Worm (Caenorhabditis elegans) whole organism, young adult: ENCODE results near the gene irld-14.

Experiments used
- B0019.2 ChIP-seq: fragments of 200-800 bp; sonication (Bioruptor generic); conservative IDR thresholded peaks from 2 replicates; pipeline ENCODE4 v1.3.6; 2022; ENCODE audit warnings: missing genetic modification reagents, missing genetic modification characterization, missing compliant biosample characterization
- B0035.1 ChIP-seq: sonication (generic microtip); optimal IDR thresholded peaks from 2 replicates; lab custom pipeline; 2016; ENCODE audit warnings: missing genetic modification characterization, mild to moderate bottlenecking, missing compliant biosample characterization, missing genotype, missing genetic modification reagents
- B0261.1 ChIP-seq: sonication (generic microtip); optimal IDR thresholded peaks from 2 replicates; lab custom pipeline; 2016; ENCODE audit warnings: mild to moderate bottlenecking, missing genetic modification characterization, moderate library complexity, missing compliant biosample characterization
- F10E7.11 ChIP-seq: sonication (generic microtip); optimal IDR thresholded peaks from 2 replicates; lab custom pipeline; 2017; ENCODE audit warnings: mild to moderate bottlenecking, missing genetic modification characterization, moderate library complexity, missing compliant biosample characterization
- F22D6.2 ChIP-seq: sonication (generic microtip); optimal IDR thresholded peaks from 2 replicates; lab custom pipeline; 2016; ENCODE audit warnings: mild to moderate bottlenecking, missing genetic modification characterization, missing compliant biosample characterization
- F23B12.7 ChIP-seq: sonication (generic microtip); optimal IDR thresholded peaks from 2 replicates; lab custom pipeline; 2017; ENCODE audit warnings: missing genetic modification characterization, mild to moderate bottlenecking, missing compliant biosample characterization, antibody characterized with exemption, moderate library complexity; ENCODE audit not compliant: insufficient read depth
- F33H1.4 ChIP-seq: fragments of 200-800 bp; sonication (Bioruptor generic); IDR thresholded peaks from 2 replicates; pipeline ENCODE4 v1.3.6; 2022; ENCODE audit warnings: missing genetic modification reagents, missing genetic modification characterization, missing compliant biosample characterization
- F49E8.2 ChIP-seq: sonication (generic microtip); optimal IDR thresholded peaks from 3 replicates; lab custom pipeline; 2017; ENCODE audit warnings: missing genetic modification characterization, mild to moderate bottlenecking, missing compliant biosample characterization, antibody characterized with exemption, moderate library complexity; ENCODE audit not compliant: insufficient read depth
- F52B5.7 ChIP-seq: sonication (generic microtip); optimal IDR thresholded peaks from 2 replicates; lab custom pipeline; 2016; ENCODE audit warnings: mild to moderate bottlenecking, missing genetic modification characterization, missing compliant biosample characterization
- K11D2.4 ChIP-seq: fragments of 200-800 bp; sonication (Bioruptor generic); IDR thresholded peaks from 2 replicates; pipeline ENCODE4 v1.3.6; 2022; ENCODE audit warnings: missing genetic modification reagents, missing genetic modification characterization, missing compliant biosample characterization
- T26A5.8 ChIP-seq: sonication (generic microtip); optimal IDR thresholded peaks from 2 replicates; lab custom pipeline; 2016; ENCODE audit warnings: missing genetic modification characterization, missing compliant biosample characterization
- Y56A3A.18 ChIP-seq: fragments of 200-800 bp; sonication (Bioruptor generic); IDR thresholded peaks from 2 replicates; pipeline ENCODE4 v1.3.6; 2022; ENCODE audit warnings: missing genetic modification reagents, missing genetic modification characterization, missing compliant biosample characterization
- ama-1 ChIP-seq, 3 experiments: fragments of 150-350 bp in 1 of 3; sonication (generic microtip) in 2 of 3; optimal IDR thresholded peaks; 2 replicates each; lab custom pipeline; 2014 to 2018; ENCODE audit warnings: missing biosample characterization in 2 of 3, missing genetic modification characterization in 2 of 3, missing genetic modification reagents in 2 of 3
- aptf-3 ChIP-seq: fragments of 200-800 bp; sonication (Bioruptor generic); IDR thresholded peaks from 2 replicates; pipeline ENCODE4 v1.3.6; 2022; ENCODE audit warnings: missing genetic modification characterization, missing compliant biosample characterization
- atf-7 ChIP-seq: sonication (generic microtip); optimal IDR thresholded peaks from 2 replicates; lab custom pipeline; 2017; ENCODE audit warnings: mild to moderate bottlenecking, missing genetic modification characterization, missing compliant biosample characterization
- attf-3 ChIP-seq: fragments of 200-800 bp; sonication (Bioruptor generic); conservative IDR thresholded peaks from 2 replicates; pipeline ENCODE4 v1.3.6; 2022; ENCODE audit warnings: missing genetic modification reagents, missing genetic modification characterization, missing compliant biosample characterization
- attf-6 ChIP-seq: fragments of 200-800 bp; sonication (Bioruptor generic); IDR thresholded peaks from 2 replicates; pipeline ENCODE4 v1.3.6; 2022; ENCODE audit warnings: missing genetic modification reagents, missing genetic modification characterization, missing compliant biosample characterization
- ceh-100 ChIP-seq: fragments of 200-800 bp; sonication (Bioruptor generic); IDR thresholded peaks from 2 replicates; pipeline ENCODE4 v1.3.6; 2022; ENCODE audit warnings: missing genetic modification reagents, missing genetic modification characterization, missing compliant biosample characterization
- ceh-27 ChIP-seq: fragments of 200-800 bp; sonication (Bioruptor generic); optimal IDR thresholded peaks from 2 replicates; lab custom pipeline; 2018; ENCODE audit warnings: mild to moderate bottlenecking, missing genetic modification characterization, moderate library complexity, missing compliant biosample characterization
- ceh-79 ChIP-seq: sonication (generic microtip); optimal IDR thresholded peaks from 2 replicates; lab custom pipeline; 2017; ENCODE audit warnings: mild to moderate bottlenecking, missing genetic modification characterization, missing compliant biosample characterization
- chd-7 ChIP-seq: sonication (generic microtip); optimal IDR thresholded peaks from 2 replicates; lab custom pipeline; 2016; ENCODE audit warnings: mild to moderate bottlenecking, missing genetic modification characterization, moderate library complexity, missing compliant biosample characterization
- dox-1 ChIP-seq: fragments of 200-800 bp; sonication (Bioruptor generic); IDR thresholded peaks from 2 replicates; pipeline ENCODE4 v1.3.6; 2022; ENCODE audit warnings: missing genetic modification reagents, missing genetic modification characterization, missing compliant biosample characterization
- efl-1 ChIP-seq: fragments of 150-350 bp; optimal IDR thresholded peaks from 2 replicates; lab custom pipeline; 2014; ENCODE audit warnings: missing biosample characterization, missing genetic modification reagents, missing genetic modification characterization
- egrh-3 ChIP-seq: fragments of 200-800 bp; sonication (Bioruptor generic); IDR thresholded peaks from 2 replicates; pipeline ENCODE4 v1.3.6; 2022; ENCODE audit warnings: missing genetic modification reagents, missing genetic modification characterization, missing compliant biosample characterization
- ekl-4 ChIP-seq: fragments of 200-800 bp; sonication (Bioruptor generic); IDR thresholded peaks from 2 replicates; pipeline ENCODE4 v1.3.6; 2022; ENCODE audit warnings: missing genetic modification reagents, missing genetic modification characterization, missing compliant biosample characterization
- him-1 ChIP-seq: sonication (generic microtip); optimal IDR thresholded peaks from 2 replicates; lab custom pipeline; 2016; ENCODE audit warnings: missing genotype, missing genetic modification reagents, missing genetic modification characterization, missing compliant biosample characterization
- hmg-1.2 ChIP-seq: fragments of 200-800 bp; sonication (Bioruptor generic); IDR thresholded peaks from 2 replicates; pipeline ENCODE4 v1.3.6; 2022; ENCODE audit warnings: missing genetic modification reagents, missing genetic modification characterization, missing compliant biosample characterization
- hrde-1 ChIP-seq: sonication (generic microtip); optimal IDR thresholded peaks from 2 replicates; lab custom pipeline; 2016; ENCODE audit warnings: missing genetic modification characterization, mild to moderate bottlenecking, missing compliant biosample characterization, moderate library complexity, missing genotype, missing genetic modification reagents, borderline replicate concordance
- hsf-1 ChIP-seq: fragments of 200-800 bp; sonication (Bioruptor generic); IDR thresholded peaks from 2 replicates; pipeline ENCODE4 v1.3.6; 2022; ENCODE audit warnings: missing genetic modification reagents, missing genetic modification characterization, missing compliant biosample characterization
- lin-26 ChIP-seq: fragments of 200-800 bp; sonication (Bioruptor generic); IDR thresholded peaks from 2 replicates; pipeline ENCODE4 v1.3.6; 2022; ENCODE audit warnings: missing genetic modification reagents, missing genetic modification characterization, missing compliant biosample characterization
- lin-35 ChIP-seq, 3 experiments: fragments of 150-350 bp in 2 of 3; sonication (generic microtip) in 1 of 3; optimal IDR thresholded peaks; 2 replicates each; lab custom pipeline; 2014 to 2018; ENCODE audit warnings: missing biosample characterization in 3 of 3, missing genetic modification characterization in 3 of 3, missing genetic modification reagents in 3 of 3
- lsl-1 ChIP-seq: fragments of 200-800 bp; sonication (Bioruptor generic); optimal IDR thresholded peaks from 2 replicates; lab custom pipeline; 2018; ENCODE audit warnings: mild to moderate bottlenecking, missing genetic modification characterization, moderate library complexity, missing compliant biosample characterization
- madf-3 ChIP-seq: fragments of 200-800 bp; sonication (Bioruptor generic); IDR thresholded peaks from 2 replicates; pipeline ENCODE4 v1.3.6; 2022; ENCODE audit warnings: missing genetic modification reagents, missing genetic modification characterization, missing compliant biosample characterization
- nfya-1 ChIP-seq: sonication (generic microtip); optimal IDR thresholded peaks from 2 replicates; lab custom pipeline; 2017; ENCODE audit warnings: antibody characterized with exemption, missing compliant biosample characterization, missing genetic modification characterization, borderline replicate concordance; ENCODE audit not compliant: insufficient read depth
- nfyb-1 ChIP-seq: fragments of 200-800 bp; sonication (Bioruptor generic); IDR thresholded peaks from 2 replicates; pipeline ENCODE4 v1.3.6; 2022; ENCODE audit warnings: missing genetic modification reagents, missing genetic modification characterization, missing compliant biosample characterization
- nhr-80 ChIP-seq: sonication (generic microtip); optimal IDR thresholded peaks from 2 replicates; lab custom pipeline; 2016; ENCODE audit warnings: missing genetic modification characterization, missing compliant biosample characterization
- pbrm-1 ChIP-seq: fragments of 200-800 bp; sonication (Bioruptor generic); IDR thresholded peaks from 2 replicates; pipeline ENCODE4 v1.3.6; 2022; ENCODE audit warnings: missing genetic modification reagents, missing genetic modification characterization, missing compliant biosample characterization
- rcor-1 ChIP-seq: fragments of 200-800 bp; sonication (Bioruptor generic); IDR thresholded peaks from 2 replicates; pipeline ENCODE4 v1.3.6; 2022; ENCODE audit warnings: missing genetic modification reagents, missing genetic modification characterization, missing compliant biosample characterization
- rec-8 ChIP-seq, 2 experiments: sonication (generic microtip); optimal IDR thresholded peaks; 2 replicates each; lab custom pipeline; 2016; ENCODE audit warnings: mild to moderate bottlenecking in 2 of 2, missing genetic modification characterization in 2 of 2, missing genetic modification reagents in 2 of 2, missing genotype in 2 of 2, missing biosample characterization in 1 of 2, missing compliant biosample characterization in 1 of 2, moderate library complexity in 1 of 2
- sdz-38 ChIP-seq: sonication (generic microtip); optimal IDR thresholded peaks from 2 replicates; lab custom pipeline; 2016; ENCODE audit warnings: missing genotype, missing genetic modification characterization, missing compliant biosample characterization
- snpc-4 ChIP-seq, 5 experiments: fragments of 150-350 bp in 1 of 5; sonication (generic microtip) in 4 of 5; optimal IDR thresholded peaks; 2 replicates each; lab custom pipeline; 2014 to 2018; ENCODE audit warnings: missing genetic modification characterization in 5 of 5, missing biosample characterization in 3 of 5, antibody characterized with exemption in 2 of 5, mild to moderate bottlenecking in 2 of 5, missing compliant biosample characterization in 2 of 5, missing genotype in 2 of 5, moderate library complexity in 2 of 5, missing genetic modification reagents in 1 of 5
- tbp1 ChIP-seq: fragments of 200-800 bp; sonication (Bioruptor generic); optimal IDR thresholded peaks from 2 replicates; lab custom pipeline; 2018; ENCODE audit warnings: mild to moderate bottlenecking, missing genetic modification characterization, missing compliant biosample characterization
- tbx-9 ChIP-seq: sonication (generic microtip); optimal IDR thresholded peaks from 2 replicates; lab custom pipeline; 2016; ENCODE audit warnings: borderline replicate concordance, missing genetic modification characterization, inconsistent platforms, missing compliant biosample characterization
- unc-130 ChIP-seq: sonication (generic microtip); optimal IDR thresholded peaks from 2 replicates; lab custom pipeline; 2016; ENCODE audit warnings: missing genetic modification reagents, missing genetic modification characterization, missing compliant biosample characterization
- ztf-18 ChIP-seq: sonication (generic microtip); optimal IDR thresholded peaks from 2 replicates; lab custom pipeline; 2016; ENCODE audit warnings: missing genotype, mild to moderate bottlenecking, missing genetic modification characterization, missing compliant biosample characterization
- ztf-26 ChIP-seq: sonication (generic microtip); optimal IDR thresholded peaks from 2 replicates; lab custom pipeline; 2017; ENCODE audit warnings: missing genetic modification characterization, missing compliant biosample characterization
- ztf-6 ChIP-seq: fragments of 200-800 bp; sonication (Bioruptor generic); IDR thresholded peaks from 2 replicates; pipeline ENCODE4 v1.3.6; 2022; ENCODE audit warnings: missing genetic modification reagents, missing genetic modification characterization, missing compliant biosample characterization

Gene irld-14

ce11 chrV:14992627-14993117 is 3.7 kb upstream of the irld-14 start, which contains the start of gene T01C3.3 (continued):
- TF ChIP-seq K11D2.4 (no peak), F10E7.11 (tag; lab: Kevin White, UChicago) (no peak), rcor-1 (GFP tag; lab: Robert Waterston, UW) (peak; percentile 56), ekl-4 (GFP tag; lab: Robert Waterston, UW) (0 out of 2 replicates have a peak, but pooled peaks have one; percentile 33), hrde-1 (tag; lab: Kevin White, UChicago) (no peak), egrh-3 (GFP tag; lab: Robert Waterston, UW) (no peak), F23B12.7 (tag; lab: Kevin White, UChicago) (no peak), rec-8 (tag; optimal IDR thresholded peaks at IDR 0.05; lab: Kevin White, UChicago) (no peak), ztf-26 (tag; lab: Kevin White, UChicago) (no peak), lin-26 (GFP tag; lab: Robert Waterston, UW) (no peak), B0261.1 (no peak), aptf-3 (GFP tag; lab: Robert Waterston, UW) (no peak), ceh-79 (tag; lab: Kevin White, UChicago) (no peak), ama-1 (optimal IDR thresholded peaks at IDR 0.05; lab: Kevin White, UChicago) (no peak), ama-1 (GFP tag; optimal IDR thresholded peaks at IDR 0.05; lab: Kevin White, UChicago) (no peak), nfyb-1 (GFP tag; lab: Robert Waterston, UW) (no peak), sdz-38 (tag; lab: Kevin White, UChicago) (no peak), F52B5.7 (tag; lab: Kevin White, UChicago) (no peak), B0019.2 (peak; percentile 65; the same call in 1 of the 2 replicates), nfya-1 (tag; lab: Kevin White, UChicago) (no peak), F49E8.2 (tag; lab: Kevin White, UChicago) (peak; percentile 42), F33H1.4 (GFP tag; lab: Robert Waterston, UW) (peak; percentile 78), him-1 (no peak), unc-130 (GFP tag; lab: Kevin White, UChicago) (peak; percentile 17), B0035.1 (tag; lab: Kevin White, UChicago) (no peak), F22D6.2 (no peak), madf-3 (GFP tag; lab: Robert Waterston, UW) (peak; percentile 78; the same call in 1 of the 2 replicates), pbrm-1 (0 out of 2 replicates have a peak, but pooled peaks have one; percentile 35), attf-3 (peak; percentile 60), atf-7 (tag; lab: Kevin White, UChicago) (no peak), chd-7 (tag; lab: Kevin White, UChicago) (no peak), lin-35 (GFP tag; optimal IDR thresholded peaks at IDR 0.05; lab: Kevin White, UChicago) (peak in 1 of 3 experiments; percentile 59), efl-1 (peak; percentile 98), ztf-18 (tag; lab: Kevin White, UChicago) (no peak), nhr-80 (tag; lab: Kevin White, UChicago) (no peak), ceh-27 (GFP tag; lab: Kevin White, UChicago) (no peak), ceh-100 (GFP tag; lab: Robert Waterston, UW) (0 out of 2 replicates have a peak, but pooled peaks have one; percentile 32), attf-6 (no peak), Y56A3A.18 (no peak), tbx-9 (tag; lab: Kevin White, UChicago) (no peak), ztf-6 (GFP tag; lab: Robert Waterston, UW) (no peak), hsf-1 (GFP tag; lab: Robert Waterston, UW) (peak; percentile 86), snpc-4 (GFP tag; optimal IDR thresholded peaks at IDR 0.05; lab: Kevin White, UChicago) (peak; percentile 22), snpc-4 (tag; optimal IDR thresholded peaks at IDR 0.05; lab: Kevin White, UChicago) (peak in 1 of 4 experiments; percentile 10), lsl-1 (GFP tag; lab: Kevin White, UChicago) (peak; percentile 91), hmg-1.2 (GFP tag; lab: Robert Waterston, UW) (peak; percentile 52), tbp1 (GFP tag; lab: Kevin White, UChicago) (peak; percentile 32), dox-1 (GFP tag; lab: Robert Waterston, UW) (peak; percentile 57), T26A5.8 (tag; lab: Kevin White, UChicago) (no peak)
